Fruit fly (Drosophila melanogaster) whole organism, embryonic: Measurements from ENCODE around the gene Pp1-87B.
A peak's percentile ranks its signal among the peaks of the same experiment; 100 is the strongest.

Experiments used
- Atf6 ChIP-seq: fragments of 200-800 bp; sonication (Bioruptor generic); IDR thresholded peaks from 2 replicates; pipeline ENCODE4 v1.3.6; 2022; ENCODE audit warnings: missing biosample characterization, missing genetic modification characterization
- C15 ChIP-seq: fragments of 200-800 bp; sonication (Bioruptor generic); IDR thresholded peaks from 3 replicates; pipeline ENCODE4 v1.3.6; 2022; ENCODE audit warnings: missing biosample characterization, missing genetic modification characterization
- CG10431 ChIP-seq: fragments of 200-800 bp; sonication (Bioruptor generic); optimal IDR thresholded peaks from 3 replicates; lab custom pipeline; 2018; ENCODE audit warnings: missing biosample characterization, mild to moderate bottlenecking, missing genetic modification characterization
- CG12391 ChIP-seq: fragments of 200-800 bp; sonication (Bioruptor generic); optimal IDR thresholded peaks from 3 replicates; lab custom pipeline; 2018; ENCODE audit warnings: missing biosample characterization, mild to moderate bottlenecking, missing genetic modification characterization, moderate library complexity
- CG12659 ChIP-seq: fragments of 200-800 bp; sonication (Bioruptor generic); optimal IDR thresholded peaks from 3 replicates; lab custom pipeline; 2017; ENCODE audit warnings: mild to moderate bottlenecking, missing biosample characterization, missing genetic modification reagents, missing genetic modification characterization
- CG13296 ChIP-seq: fragments of 200-800 bp; sonication (Bioruptor generic); optimal IDR thresholded peaks from 3 replicates; lab custom pipeline; 2018; ENCODE audit warnings: missing biosample characterization, mild to moderate bottlenecking, missing genetic modification characterization
- CG13894 ChIP-seq: fragments of 200-800 bp; sonication (Bioruptor generic); optimal IDR thresholded peaks from 3 replicates; lab custom pipeline; 2018; ENCODE audit warnings: missing biosample characterization, mild to moderate bottlenecking, missing genetic modification characterization, moderate library complexity
- CG18011 ChIP-seq: fragments of 200-800 bp; sonication (Bioruptor generic); optimal IDR thresholded peaks from 2 replicates; lab custom pipeline; 2017; ENCODE audit warnings: missing biosample characterization, missing genetic modification characterization, mild to moderate bottlenecking, moderate library complexity, missing genotype
- CG3407 ChIP-seq: fragments of 200-800 bp; sonication (Bioruptor generic); optimal IDR thresholded peaks from 2 replicates; lab custom pipeline; 2018; ENCODE audit warnings: missing biosample characterization, mild to moderate bottlenecking, missing genetic modification characterization
- CG6689 ChIP-seq: fragments of 200-800 bp; sonication (Bioruptor generic); IDR thresholded peaks from 2 replicates; pipeline ENCODE4 v1.3.6; 2022; ENCODE audit warnings: missing biosample characterization, missing genetic modification characterization
- CG7745 ChIP-seq: fragments of 200-800 bp; sonication (Bioruptor generic); optimal IDR thresholded peaks from 2 replicates; lab custom pipeline; 2018; ENCODE audit warnings: missing biosample characterization, mild to moderate bottlenecking, missing genetic modification characterization, moderate library complexity
- CG8924 ChIP-seq: fragments of 200-800 bp; optimal IDR thresholded peaks from 3 replicates; lab custom pipeline; 2019; ENCODE audit warnings: missing biosample characterization, mild to moderate bottlenecking, missing genetic modification characterization, moderate library complexity
- CoRest ChIP-seq: fragments of 200-800 bp; sonication (Bioruptor generic); optimal IDR thresholded peaks from 3 replicates; lab custom pipeline; 2018; ENCODE audit warnings: missing biosample characterization, mild to moderate bottlenecking, missing genetic modification characterization, moderate library complexity
- HLH3B ChIP-seq: fragments of 200-800 bp; sonication (Bioruptor generic); IDR thresholded peaks from 2 replicates; pipeline ENCODE4 v1.3.6; 2022; ENCODE audit warnings: missing biosample characterization, missing genetic modification characterization
- Hr51 ChIP-seq, 2 experiments: fragments of 200-800 bp; sonication (Bioruptor generic); optimal IDR thresholded peaks; 2 replicates in 1 of 2; 3 replicates in 1 of 2; lab custom pipeline; 2016 to 2018; ENCODE audit warnings: missing biosample characterization in 2 of 2, missing genetic modification characterization in 2 of 2, mild to moderate bottlenecking in 1 of 2, moderate library complexity in 1 of 2
- Meics ChIP-seq: fragments of 200-800 bp; sonication (Bioruptor generic); optimal IDR thresholded peaks from 2 replicates; lab custom pipeline; 2017; ENCODE audit warnings: missing biosample characterization, mild to moderate bottlenecking, missing genetic modification characterization
- NFAT ChIP-seq: fragments of 200-800 bp; sonication (Bioruptor generic); IDR thresholded peaks from 2 replicates; pipeline ENCODE4 v1.3.6; 2022; ENCODE audit warnings: missing biosample characterization, missing genetic modification characterization
- NfI ChIP-seq: fragments of 200-800 bp; sonication (Bioruptor generic); optimal IDR thresholded peaks from 3 replicates; lab custom pipeline; 2018; ENCODE audit warnings: missing biosample characterization, mild to moderate bottlenecking, missing genetic modification characterization, moderate library complexity
- Ptx1 ChIP-seq: fragments of 200-800 bp; sonication (Bioruptor generic); IDR thresholded peaks from 2 replicates; pipeline ENCODE4 v1.3.6; 2022; ENCODE audit warnings: missing biosample characterization, missing genetic modification characterization
- Sin3A ChIP-seq: fragments of >200 bp; optimal IDR thresholded peaks from 2 replicates; lab custom pipeline; 2018
- abd-A ChIP-seq: fragments of 200-800 bp; sonication (Bioruptor generic); optimal IDR thresholded peaks from 3 replicates; lab custom pipeline; 2019; ENCODE audit warnings: missing biosample characterization, mild to moderate bottlenecking, missing genetic modification characterization, moderate library complexity
- al ChIP-seq: fragments of 200-800 bp; sonication (Bioruptor generic); IDR thresholded peaks from 2 replicates; pipeline ENCODE4 v1.3.6; 2022; ENCODE audit warnings: missing biosample characterization, missing genetic modification characterization
- ase ChIP-seq: fragments of 200-800 bp; sonication (Bioruptor generic); IDR thresholded peaks from 3 replicates; pipeline ENCODE4 v1.3.6; 2022; ENCODE audit warnings: missing biosample characterization, missing genetic modification characterization
- bigmax ChIP-seq: fragments of 200-800 bp; sonication (Bioruptor generic); optimal IDR thresholded peaks from 2 replicates; lab custom pipeline; 2018; ENCODE audit warnings: missing biosample characterization, mild to moderate bottlenecking, missing genetic modification characterization
- croc ChIP-seq: fragments of 200-800 bp; sonication (Bioruptor generic); conservative IDR thresholded peaks from 3 replicates; pipeline ENCODE4 v1.3.6; 2022; ENCODE audit warnings: missing biosample characterization, missing genetic modification characterization
- dmrt99B ChIP-seq: fragments of 200-800 bp; sonication (Bioruptor generic); optimal IDR thresholded peaks from 2 replicates; lab custom pipeline; 2018; ENCODE audit warnings: missing biosample characterization, mild to moderate bottlenecking, missing genetic modification characterization, moderate library complexity
- exex ChIP-seq: fragments of 200-800 bp; sonication (Bioruptor generic); optimal IDR thresholded peaks from 4 replicates; lab custom pipeline; 2018; ENCODE audit warnings: missing biosample characterization, mild to moderate bottlenecking, missing genetic modification characterization, moderate library complexity
- gem ChIP-seq: fragments of 200-800 bp; sonication (Bioruptor generic); optimal IDR thresholded peaks from 2 replicates; lab custom pipeline; 2019; ENCODE audit warnings: missing biosample characterization, mild to moderate bottlenecking, missing genetic modification characterization, moderate library complexity
- grn ChIP-seq: fragments of 200-800 bp; sonication (Bioruptor generic); optimal IDR thresholded peaks from 3 replicates; lab custom pipeline; 2017; ENCODE audit warnings: missing biosample characterization, missing genetic modification characterization
- inv ChIP-seq: fragments of 200-800 bp; sonication (Bioruptor generic); IDR thresholded peaks from 2 replicates; pipeline ENCODE4 v1.3.6; 2022; ENCODE audit warnings: missing biosample characterization, missing genetic modification characterization; ENCODE audit not compliant: partially characterized antibody
- ken ChIP-seq: fragments of 200-800 bp; sonication (Bioruptor generic); IDR thresholded peaks from 3 replicates; pipeline ENCODE4 v1.3.6; 2022; ENCODE audit warnings: missing biosample characterization, missing genetic modification characterization
- luna ChIP-seq: fragments of 200-800 bp; sonication (Bioruptor generic); optimal IDR thresholded peaks from 2 replicates; lab custom pipeline; 2016; ENCODE audit warnings: missing biosample characterization, missing genetic modification characterization
- odd ChIP-seq: fragments of 200-800 bp; sonication (Bioruptor generic); optimal IDR thresholded peaks from 2 replicates; lab custom pipeline; 2017; ENCODE audit warnings: missing biosample characterization, mild to moderate bottlenecking, missing genetic modification characterization
- p53 ChIP-seq: fragments of 200-800 bp; sonication (Bioruptor generic); optimal IDR thresholded peaks from 2 replicates; lab custom pipeline; 2016; ENCODE audit warnings: missing biosample characterization, missing genetic modification characterization
- salm ChIP-seq: fragments of 200-800 bp; sonication (Bioruptor generic); optimal IDR thresholded peaks from 2 replicates; lab custom pipeline; 2018; ENCODE audit warnings: missing biosample characterization, mild to moderate bottlenecking, missing genetic modification characterization
- sc ChIP-seq, 3 experiments: fragments of >200 bp in 2 of 3; fragments of 200-800 bp in 1 of 3; sonication (Bioruptor generic) in 1 of 3; optimal IDR thresholded peaks; 2 replicates in 2 of 3; 3 replicates in 1 of 3; lab custom pipeline; 2017; ENCODE audit warnings: mild to moderate bottlenecking in 1 of 3, missing biosample characterization in 1 of 3, missing genetic modification characterization in 1 of 3, missing genetic modification reagents in 1 of 3
- sug ChIP-seq: fragments of 200-800 bp; optimal IDR thresholded peaks from 2 replicates; lab custom pipeline; 2019; ENCODE audit warnings: missing biosample characterization, mild to moderate bottlenecking, missing genetic modification characterization, moderate library complexity
- vvl ChIP-seq: fragments of 200-800 bp; sonication (Bioruptor generic); IDR thresholded peaks from 2 replicates; pipeline ENCODE4 v1.3.6; 2022; ENCODE audit warnings: missing biosample characterization, missing genetic modification characterization

Pp1-87B gene

DNA sequence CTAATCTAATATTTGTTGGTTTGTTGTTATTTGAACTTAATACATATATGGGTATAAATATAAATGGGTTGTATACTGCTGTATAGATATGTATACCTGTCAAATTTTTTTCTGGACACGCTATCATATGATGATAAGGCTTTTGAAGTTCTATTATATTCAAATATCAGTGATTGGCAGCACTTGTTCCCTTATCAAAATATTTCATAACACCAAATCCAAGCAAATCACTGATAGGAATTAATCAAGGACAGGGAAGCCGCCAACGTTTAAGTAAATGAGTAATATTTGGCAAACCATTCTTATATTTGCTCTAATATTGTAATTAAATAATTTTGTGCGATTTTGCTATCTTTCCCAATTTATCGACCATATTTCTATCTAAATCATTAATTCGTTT is 46.5 kb downstream of the Pp1-87B start (continued):
- no peak for TF ChIP-seq Meics (GFP tag; lab: Kevin White, UChicago)
- no peak for TF ChIP-seq CG12391 (tag; lab: Kevin White, UChicago)
- no peak for TF ChIP-seq CG10431 (GFP tag; lab: Kevin White, UChicago)
- TF ChIP-seq abd-A (tag; lab: Kevin White, UChicago), result no peak
- TF ChIP-seq grn (GFP tag; lab: Kevin White, UChicago), result peak; percentile 9
- no peak for TF ChIP-seq al (GFP tag; lab: Robert Waterston, UW)
- TF ChIP-seq croc (GFP tag; lab: Robert Waterston, UW), result no peak
- TF ChIP-seq exex (tag; lab: Kevin White, UChicago), result peak; percentile 79
- TF ChIP-seq CoRest, result no peak
- TF ChIP-seq gem (tag; lab: Kevin White, UChicago), result no peak
- no peak for TF ChIP-seq p53 (GFP tag; lab: Kevin White, UChicago)
- no peak for TF ChIP-seq luna (GFP tag; lab: Kevin White, UChicago)
- TF ChIP-seq sug (tag; lab: Kevin White, UChicago), result peak; percentile 23
- no peak for TF ChIP-seq CG7745 (tag; lab: Kevin White, UChicago)
- TF ChIP-seq HLH3B (GFP tag; lab: Robert Waterston, UW), result no peak
- TF ChIP-seq Atf6 (GFP tag; lab: Robert Waterston, UW), result no peak
- no peak for TF ChIP-seq Ptx1 (GFP tag; lab: Robert Waterston, UW)

DNA sequence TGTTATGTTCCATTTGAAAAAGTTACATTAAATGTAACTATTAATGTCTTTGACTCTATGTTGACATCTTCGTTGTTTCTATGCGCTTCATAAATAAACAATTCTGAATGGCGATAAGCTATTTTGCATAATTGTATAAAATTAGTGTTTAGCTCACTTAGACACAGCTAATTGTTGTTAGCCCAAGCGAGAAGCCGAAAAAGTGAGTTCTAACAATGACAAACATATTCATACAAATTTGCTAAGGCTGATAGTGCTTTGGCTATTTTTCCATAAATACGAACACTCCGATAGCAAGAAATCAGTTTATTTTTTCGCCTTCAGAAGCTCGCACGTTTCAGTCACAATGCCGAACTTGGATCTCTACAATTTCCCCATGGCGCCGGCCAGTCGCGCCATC is 47.5 kb downstream of the Pp1-87B start, which contains the start of gene GstD7:
TSS of gene GstD7 (plus strand) at position 301 of the 400 bp plus-strand sequence.
- TF ChIP-seq ase (GFP tag; lab: Robert Waterston, UW) (no peak), salm (tag; lab: Kevin White, UChicago) (no peak), C15 (no peak), CG8924 (tag; lab: Kevin White, UChicago) (no peak), dmrt99B (tag; lab: Kevin White, UChicago) (no peak), CG12659 (GFP tag; lab: Kevin White, UChicago) (no peak), CG18011 (GFP tag; lab: Kevin White, UChicago) (no peak), odd (GFP tag; lab: Kevin White, UChicago) (no peak), bigmax (GFP tag; lab: Kevin White, UChicago) (no peak), NfI (GFP tag; lab: Kevin White, UChicago) (no peak)

DNA sequence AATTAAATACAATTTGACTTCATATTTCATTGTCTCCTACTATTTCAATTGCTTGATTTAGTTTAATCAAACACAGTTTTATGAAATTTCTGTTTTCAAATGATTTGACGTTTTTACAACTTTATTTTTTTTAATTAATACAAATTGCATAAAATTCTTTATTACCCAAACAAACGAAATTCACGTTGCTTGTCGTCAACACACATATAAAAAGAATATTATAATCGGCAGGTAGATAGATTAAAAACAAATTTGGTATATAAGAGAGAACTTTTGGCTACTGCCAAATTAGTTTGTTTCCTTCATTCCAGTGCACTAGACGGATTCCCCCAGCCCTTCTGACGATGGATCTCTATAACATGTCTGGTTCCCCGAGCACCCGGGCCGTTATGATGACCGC is 48.9 kb downstream of the Pp1-87B start, which contains the start of gene GstD6:
TSS of gene GstD6 (plus strand) at position 301 of the 400 bp plus-strand sequence.
- TF ChIP-seq ken (GFP tag; lab: Robert Waterston, UW), result no peak
- no peak for TF ChIP-seq sc (optimal IDR thresholded peaks at IDR 0.05; lab: Kevin White, UChicago)
- no peak for TF ChIP-seq sc (GFP tag; optimal IDR thresholded peaks at IDR 0.05; lab: Kevin White, UChicago)
- TF ChIP-seq CG6689 (GFP tag; lab: Robert Waterston, UW), result no peak
- TF ChIP-seq vvl (GFP tag; lab: Robert Waterston, UW), result no peak
- no peak for TF ChIP-seq inv (GFP tag; lab: Robert Waterston, UW)
- TF ChIP-seq Hr51 (GFP tag; optimal IDR thresholded peaks at IDR 0.05; lab: Kevin White, UChicago), result no peak
- TF ChIP-seq Sin3A, result no peak
- no peak for TF ChIP-seq NFAT (GFP tag; lab: Robert Waterston, UW)
- TF ChIP-seq CG3407 (GFP tag; lab: Kevin White, UChicago), result no peak
- TF ChIP-seq CG13894 (tag; lab: Kevin White, UChicago), result no peak
- TF ChIP-seq CG13296 (GFP tag; lab: Kevin White, UChicago), result no peak
- TF ChIP-seq, all 482 proteins: peak for 0
